Worm (Caenorhabditis elegans): ENCODE data around the gene F22E12.1.

- TF ChIP-seq unc-86 (tag; optimal IDR thresholded peaks at IDR 0.05), result no peak
- TF ChIP-seq nhr-11 (tag; optimal IDR thresholded peaks at IDR 0.05), result no peak
- TF ChIP-seq ets-4 (tag; optimal IDR thresholded peaks at IDR 0.05), result no peak
Measured at ce11 chrV:10467104-10467503, 10.0 kb upstream of the F22E12.1 start.
